Worm (Caenorhabditis elegans) whole organism, mixed stage, embryonic: Measurements from ENCODE around the gene pde-2.

ENCODE experiments used
- M03D4.4 ChIP-seq: sonication (generic microtip); optimal IDR thresholded peaks from 2 replicates; lab custom pipeline; 2017; ENCODE audit warnings: mild to moderate bottlenecking, missing genetic modification characterization, missing compliant biosample characterization
- blmp-1 ChIP-seq: fragments of 150-350 bp; optimal IDR thresholded peaks from 2 replicates; lab custom pipeline; 2014; ENCODE audit warnings: missing biosample characterization, missing genetic modification characterization
- ceh-39 ChIP-seq: fragments of 150-350 bp; optimal IDR thresholded peaks from 2 replicates; lab custom pipeline; 2014; ENCODE audit warnings: missing biosample characterization, missing genetic modification characterization
- ceh-43 ChIP-seq: fragments of 200-800 bp; sonication (Bioruptor generic); optimal IDR thresholded peaks from 2 replicates; lab custom pipeline; 2018; ENCODE audit warnings: mild to moderate bottlenecking, missing genetic modification characterization, moderate library complexity, missing compliant biosample characterization
- ceh-83 ChIP-seq: fragments of 200-800 bp; sonication (Bioruptor generic); optimal IDR thresholded peaks from 2 replicates; lab custom pipeline; 2018; ENCODE audit warnings: mild to moderate bottlenecking, missing genetic modification characterization, missing compliant biosample characterization
- ces-1 ChIP-seq: fragments of 150-350 bp; optimal IDR thresholded peaks from 2 replicates; lab custom pipeline; 2014; ENCODE audit warnings: missing biosample characterization, missing genetic modification reagents, missing genetic modification characterization
- cnd-1 ChIP-seq: fragments of 200-800 bp; sonication (Bioruptor generic); optimal IDR thresholded peaks from 2 replicates; lab custom pipeline; 2018; ENCODE audit warnings: mild to moderate bottlenecking, missing genetic modification characterization, missing compliant biosample characterization
- drap-1 ChIP-seq: fragments of 200-800 bp; sonication (Bioruptor generic); optimal IDR thresholded peaks from 3 replicates; lab custom pipeline; 2018; ENCODE audit warnings: mild to moderate bottlenecking, missing genetic modification characterization, missing compliant biosample characterization
- elt-3 ChIP-seq: fragments of 150-350 bp; optimal IDR thresholded peaks from 2 replicates; lab custom pipeline; 2014; ENCODE audit warnings: missing biosample characterization, missing genetic modification characterization
- ham-2 ChIP-seq: fragments of 200-800 bp; sonication (Bioruptor generic); optimal IDR thresholded peaks from 2 replicates; lab custom pipeline; 2018; ENCODE audit warnings: mild to moderate bottlenecking, missing genetic modification characterization, missing compliant biosample characterization
- hlh-1 ChIP-seq: fragments of 150-350 bp; optimal IDR thresholded peaks from 2 replicates; lab custom pipeline; 2014; ENCODE audit warnings: missing biosample characterization, missing genetic modification reagents, missing genetic modification characterization
- lin-32 ChIP-seq: fragments of 200-800 bp; sonication (Bioruptor generic); optimal IDR thresholded peaks from 2 replicates; lab custom pipeline; 2018; ENCODE audit warnings: mild to moderate bottlenecking, missing genetic modification characterization, missing compliant biosample characterization
- lsy-2 ChIP-seq: fragments of 150-350 bp; optimal IDR thresholded peaks from 2 replicates; lab custom pipeline; 2014; ENCODE audit warnings: missing biosample characterization, missing genetic modification characterization
- mab-5 ChIP-seq: fragments of 150-350 bp; optimal IDR thresholded peaks from 2 replicates; lab custom pipeline; 2014; ENCODE audit warnings: missing biosample characterization, missing genetic modification characterization
- mep-1 ChIP-seq: fragments of 150-350 bp; optimal IDR thresholded peaks from 2 replicates; lab custom pipeline; 2017; ENCODE audit warnings: missing biosample characterization, missing genetic modification reagents, missing genetic modification characterization, inconsistent platforms
- mls-2 ChIP-seq: sonication (generic microtip); optimal IDR thresholded peaks from 2 replicates; lab custom pipeline; 2016; ENCODE audit warnings: mild to moderate bottlenecking, missing genetic modification characterization, moderate library complexity, missing compliant biosample characterization
- nhr-12 ChIP-seq: fragments of 150-350 bp; optimal IDR thresholded peaks from 2 replicates; lab custom pipeline; 2014; ENCODE audit warnings: missing biosample characterization, missing genetic modification characterization
- nhr-2 ChIP-seq: fragments of 150-350 bp; optimal IDR thresholded peaks from 2 replicates; lab custom pipeline; 2014; ENCODE audit warnings: missing biosample characterization, missing genetic modification characterization
- nhr-237 ChIP-seq: fragments of 150-350 bp; optimal IDR thresholded peaks from 2 replicates; lab custom pipeline; 2014; ENCODE audit warnings: missing biosample characterization, missing genetic modification characterization
- nhr-76 ChIP-seq: sonication (generic microtip); optimal IDR thresholded peaks from 2 replicates; lab custom pipeline; 2017; ENCODE audit warnings: missing biosample characterization, missing genetic modification characterization
- pha-4 ChIP-seq: fragments of 150-350 bp; optimal IDR thresholded peaks from 2 replicates; lab custom pipeline; 2018; ENCODE audit warnings: missing biosample characterization, missing genetic modification reagents, missing genetic modification characterization
- snpc-4 ChIP-seq: fragments of 150-350 bp; optimal IDR thresholded peaks from 2 replicates; lab custom pipeline; 2014; ENCODE audit warnings: missing biosample characterization, missing genetic modification characterization
- sptf-1 ChIP-seq: sonication (generic microtip); optimal IDR thresholded peaks from 2 replicates; lab custom pipeline; 2017; ENCODE audit warnings: mild to moderate bottlenecking, missing genetic modification characterization, moderate library complexity, missing compliant biosample characterization
- tbx-8 ChIP-seq: fragments of 200-800 bp; sonication (Bioruptor generic); optimal IDR thresholded peaks from 2 replicates; lab custom pipeline; 2018; ENCODE audit warnings: mild to moderate bottlenecking, missing genetic modification characterization, moderate library complexity, missing compliant biosample characterization
- unc-120 ChIP-seq: sonication (generic microtip); optimal IDR thresholded peaks from 2 replicates; lab custom pipeline; 2017; ENCODE audit warnings: missing genetic modification characterization, missing compliant biosample characterization; ENCODE audit not compliant: poor library complexity, severe bottlenecking
- unc-39 ChIP-seq: fragments of 150-350 bp; optimal IDR thresholded peaks from 2 replicates; lab custom pipeline; 2014; ENCODE audit warnings: missing biosample characterization, missing genetic modification characterization
- unc-62 ChIP-seq: fragments of 150-350 bp; optimal IDR thresholded peaks from 2 replicates; lab custom pipeline; 2014; ENCODE audit warnings: missing biosample characterization, missing genetic modification reagents, missing genetic modification characterization
- zip-8 ChIP-seq: fragments of 150-350 bp; optimal IDR thresholded peaks from 2 replicates; lab custom pipeline; 2014; ENCODE audit warnings: missing biosample characterization, missing genetic modification characterization
- ztf-11 ChIP-seq: fragments of 150-350 bp; optimal IDR thresholded peaks from 2 replicates; lab custom pipeline; 2014; ENCODE audit warnings: missing biosample characterization, missing genetic modification characterization

The pde-2 gene

DNA sequence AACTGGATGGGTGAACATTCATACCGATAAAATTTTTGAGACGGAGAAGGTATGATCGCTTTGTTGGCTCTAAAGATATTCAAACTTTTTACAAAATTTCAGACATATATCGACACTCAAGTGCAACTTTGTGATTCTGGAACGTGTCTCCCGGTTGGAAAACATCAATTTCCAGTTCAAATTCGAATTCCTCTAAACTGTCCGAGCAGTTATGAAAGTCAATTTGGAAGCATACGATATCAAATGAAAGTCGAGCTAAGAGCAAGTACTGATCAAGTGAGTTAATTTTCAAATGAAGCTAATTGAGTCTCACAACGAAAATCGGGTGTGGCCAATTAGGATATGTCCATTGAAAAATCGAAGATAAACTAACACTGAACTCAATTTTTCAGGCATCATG, 47.3 kb downstream of the pde-2 start:
- TF ChIP-seq M03D4.4 (tag; lab: Kevin White, UChicago) (no peak), sptf-1 (no peak), hlh-1 (tag; lab: Kevin White, UChicago) (no peak), pha-4 (tag; lab: Kevin White, UChicago) (no peak), lin-32 (GFP tag; lab: Kevin White, UChicago) (no peak), lsy-2 (tag; lab: Kevin White, UChicago) (no peak), nhr-76 (tag; lab: Kevin White, UChicago) (no peak), nhr-12 (tag; lab: Kevin White, UChicago) (no peak), blmp-1 (no peak), drap-1 (GFP tag; lab: Kevin White, UChicago) (no peak), mab-5 (tag; lab: Kevin White, UChicago) (no peak), elt-3 (no peak), unc-39 (tag; lab: Kevin White, UChicago) (no peak), ztf-11 (tag; lab: Kevin White, UChicago) (no peak), mep-1 (tag; lab: Kevin White, UChicago) (no peak), nhr-237 (no peak), cnd-1 (no peak), unc-62 (GFP tag; lab: Kevin White, UChicago) (no peak)

DNA sequence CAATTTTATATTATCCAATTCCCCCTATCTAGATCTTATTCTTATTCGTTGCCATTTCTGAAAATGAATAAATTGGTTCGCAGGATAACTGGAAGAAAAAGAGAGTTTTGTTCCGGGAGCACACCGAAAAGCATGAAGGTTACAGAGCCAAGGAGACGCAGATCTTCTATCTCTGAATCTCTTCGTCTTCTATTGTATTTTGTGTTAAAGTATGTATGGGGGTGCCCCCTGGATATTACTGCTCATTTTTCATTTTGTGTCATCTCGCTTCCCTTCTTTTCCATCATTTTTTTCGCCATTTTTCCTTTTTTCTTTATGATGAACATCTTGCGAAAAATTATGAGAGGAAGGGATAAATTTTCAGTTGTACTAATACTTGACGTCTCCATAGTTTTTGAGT, 48.0 kb downstream of the pde-2 start:
- TF ChIP-seq drap-1 (GFP tag; lab: Kevin White, UChicago) (no peak), blmp-1 (no peak), ces-1 (GFP tag; lab: Kevin White, UChicago) (no peak), snpc-4 (tag; lab: Kevin White, UChicago) (no peak), cnd-1 (no peak), lin-32 (GFP tag; lab: Kevin White, UChicago) (no peak), zip-8 (tag; lab: Kevin White, UChicago) (no peak), lsy-2 (tag; lab: Kevin White, UChicago) (no peak), nhr-12 (tag; lab: Kevin White, UChicago) (no peak), pha-4 (tag; lab: Kevin White, UChicago) (no peak), elt-3 (no peak), tbx-8 (GFP tag; lab: Kevin White, UChicago) (no peak), unc-120 (no peak)

DNA sequence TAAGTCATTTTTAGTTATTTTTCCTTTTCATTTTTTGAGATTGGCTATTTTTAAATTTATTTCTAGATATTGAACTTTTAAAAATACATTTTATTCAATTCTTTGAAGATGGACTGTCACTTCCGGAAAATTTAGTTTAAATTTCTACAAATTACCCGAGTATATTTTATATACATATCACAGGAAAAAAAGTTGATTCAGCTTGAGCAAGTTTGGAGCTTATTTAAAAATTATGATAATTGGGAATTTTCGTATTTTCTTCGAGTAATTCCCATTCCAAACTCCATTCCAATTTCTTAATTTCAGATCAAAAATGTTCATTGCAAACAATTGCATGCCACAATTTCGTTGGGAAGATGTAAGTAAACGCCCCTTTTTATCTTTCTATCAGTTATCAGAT, 52.0 kb downstream of the pde-2 start, which contains the start of gene arrd-15:
Gene arrd-15, plus strand, starts transcription at position 301 of the 400 bp plus-strand sequence.
- TF ChIP-seq unc-39 (tag; lab: Kevin White, UChicago) (no peak), nhr-2 (tag; lab: Kevin White, UChicago) (no peak), nhr-12 (tag; lab: Kevin White, UChicago) (no peak), ceh-43 (GFP tag; lab: Kevin White, UChicago) (no peak), ham-2 (GFP tag; lab: Kevin White, UChicago) (no peak)

DNA sequence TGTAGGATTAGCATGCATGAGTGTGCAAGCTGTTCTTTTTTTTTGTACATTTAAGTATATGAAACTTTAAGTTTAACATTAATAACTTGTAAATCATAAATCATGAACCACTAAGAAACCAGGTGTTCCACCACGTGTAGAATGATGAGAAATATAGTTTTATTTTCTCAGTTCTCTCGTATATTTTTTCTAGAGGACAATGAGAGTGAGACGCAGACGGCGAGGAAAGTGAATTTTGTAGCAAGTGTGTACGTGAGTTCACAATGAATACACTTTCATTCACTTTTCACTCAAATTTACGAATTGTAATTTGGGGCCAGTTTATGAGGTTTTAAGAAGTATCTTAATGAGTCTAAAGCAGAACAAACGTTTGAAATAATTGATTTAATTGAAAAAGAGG, 55.2 kb downstream of the pde-2 start:
- TF ChIP-seq mab-5 (tag; lab: Kevin White, UChicago): peak; percentile 50
- no peak for TF ChIP-seq ces-1 (GFP tag; lab: Kevin White, UChicago)
- no peak for TF ChIP-seq ceh-83 (GFP tag; lab: Kevin White, UChicago)
- no peak for TF ChIP-seq mls-2 (tag; lab: Kevin White, UChicago)
- no peak for TF ChIP-seq ceh-39

DNA sequence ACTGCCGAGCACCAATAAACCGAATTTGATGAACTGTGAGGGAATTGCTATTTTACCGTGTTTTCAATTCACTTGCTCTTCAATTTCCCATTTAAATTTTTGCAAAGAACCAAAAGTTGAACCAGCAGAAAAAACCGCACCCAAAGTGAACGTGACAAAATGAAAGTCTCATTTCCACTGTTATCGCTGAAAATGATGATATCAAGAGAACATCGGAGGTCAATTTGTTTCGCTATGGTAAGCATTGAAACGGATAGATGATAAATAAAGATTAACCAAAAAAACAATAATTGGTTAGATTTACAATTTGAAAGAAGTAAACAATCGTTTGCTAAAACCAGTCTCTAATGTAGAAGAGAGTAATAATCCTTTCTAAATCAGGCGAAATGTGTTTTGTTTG, 56.2 kb downstream of the pde-2 start:
- no peak for TF ChIP-seq unc-62 (GFP tag; lab: Kevin White, UChicago)
- no peak for TF ChIP-seq ceh-43 (GFP tag; lab: Kevin White, UChicago)
- no peak for TF ChIP-seq sptf-1
- no peak for TF ChIP-seq lin-32 (GFP tag; lab: Kevin White, UChicago)
- TF ChIP-seq hlh-1 (tag; lab: Kevin White, UChicago): no peak
- TF ChIP-seq, all 35 proteins: peak for 0
